Fruit fly (Drosophila melanogaster): ENCODE results near the gene VhaAC39-1.
A peak's percentile ranks its signal among the peaks of the same experiment; 100 is the strongest.

Gene VhaAC39-1

DNA sequence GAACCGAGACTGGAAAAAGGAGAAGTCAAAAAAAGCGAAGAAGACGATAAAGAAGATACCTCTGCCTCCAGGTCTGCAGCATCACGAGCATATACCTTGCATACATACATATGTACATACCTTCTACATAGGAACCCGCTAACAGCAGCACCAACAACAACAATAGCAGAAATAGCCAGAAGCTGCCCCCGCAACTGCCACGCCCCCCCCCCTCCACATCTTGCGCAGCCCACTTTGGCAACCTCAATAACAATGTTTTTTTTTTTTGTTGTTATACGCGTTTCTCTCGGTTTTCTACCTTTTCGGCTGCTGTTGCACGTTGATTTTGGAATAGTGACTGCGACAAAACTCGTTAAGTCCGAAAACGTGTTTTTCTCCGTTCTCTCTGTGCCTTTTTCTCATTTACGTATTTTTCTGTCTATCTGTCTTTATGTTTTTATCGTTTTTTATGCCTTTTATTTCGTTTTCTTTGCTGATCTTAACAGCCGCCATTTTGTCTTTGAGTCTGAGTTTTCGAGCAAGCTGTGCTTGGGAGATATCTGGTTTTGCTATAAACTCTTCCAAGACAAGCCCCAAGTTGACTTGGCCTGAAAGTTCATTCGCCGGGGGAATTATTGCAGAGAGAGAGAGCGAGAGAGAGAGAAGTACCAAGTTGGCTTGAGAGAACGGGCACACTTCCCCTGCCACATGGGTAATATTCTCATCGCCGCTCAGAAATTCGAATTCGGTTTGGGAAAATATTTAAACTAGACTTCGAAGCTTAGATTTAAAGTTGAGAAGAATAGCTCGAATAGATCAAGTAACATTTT lies 45.4 kb upstream of the VhaAC39-1 start (continued):
- TF ChIP-seq esn (GFP tag; optimal IDR thresholded peaks at IDR 0.05) (no peak), CG6808 (GFP tag; optimal IDR thresholded peaks at IDR 0.05) (peak; percentile 66), CG34406 (GFP tag; optimal IDR thresholded peaks at IDR 0.05) (peak; percentile 6), fkh (GFP tag; optimal IDR thresholded peaks at IDR 0.05) (no peak), CG8632 (GFP tag; optimal IDR thresholded peaks at IDR 0.05) (no peak), topi (GFP tag; optimal IDR thresholded peaks at IDR 0.05) (no peak), achi (GFP tag; optimal IDR thresholded peaks at IDR 0.05) (no peak), CG32006 (GFP tag; optimal IDR thresholded peaks at IDR 0.05) (no peak), Ets21C (GFP tag; optimal IDR thresholded peaks at IDR 0.05) (no peak), Blimp-1 (GFP tag; optimal IDR thresholded peaks at IDR 0.05) (no peak), CG6163 (GFP tag; IDR thresholded peaks at IDR 0.05) (peak; percentile 72), net (GFP tag; optimal IDR thresholded peaks at IDR 0.05) (peak; percentile 16), Hr4 (GFP tag; optimal IDR thresholded peaks at IDR 0.05) (no peak), Hr38 (GFP tag; optimal IDR thresholded peaks at IDR 0.05) (no peak), CG6276 (GFP tag; optimal IDR thresholded peaks at IDR 0.05) (peak; percentile 53), CG1621 (tag; optimal IDR thresholded peaks at IDR 0.05) (peak; percentile 56), eg (GFP tag; IDR thresholded peaks at IDR 0.05) (peak; percentile 68; the same call in 1 of the 3 replicates), CG8319 (GFP tag; optimal IDR thresholded peaks at IDR 0.05) (no peak), cyc (GFP tag; optimal IDR thresholded peaks at IDR 0.05) (no peak), CG9139 (GFP tag; optimal IDR thresholded peaks at IDR 0.05) (peak; percentile 53), dac (GFP tag; optimal IDR thresholded peaks at IDR 0.05) (no peak), OdsH (GFP tag; optimal IDR thresholded peaks at IDR 0.05) (no peak), CG3919 (GFP tag; optimal IDR thresholded peaks at IDR 0.05) (no peak), Ets96B (tag; optimal IDR thresholded peaks at IDR 0.05) (peak; percentile 50), ss (GFP tag; optimal IDR thresholded peaks at IDR 0.05) (peak; percentile 62 to 76), fd85E (GFP tag; optimal IDR thresholded peaks at IDR 0.05) (no peak), Smox (GFP tag; optimal IDR thresholded peaks at IDR 0.05) (no peak), Eip78C (GFP tag) (peak; percentile 70), CG11294 (GFP tag; IDR thresholded peaks at IDR 0.05) (no peak), CG11902 (GFP tag; optimal IDR thresholded peaks at IDR 0.05) (no peak)

DNA sequence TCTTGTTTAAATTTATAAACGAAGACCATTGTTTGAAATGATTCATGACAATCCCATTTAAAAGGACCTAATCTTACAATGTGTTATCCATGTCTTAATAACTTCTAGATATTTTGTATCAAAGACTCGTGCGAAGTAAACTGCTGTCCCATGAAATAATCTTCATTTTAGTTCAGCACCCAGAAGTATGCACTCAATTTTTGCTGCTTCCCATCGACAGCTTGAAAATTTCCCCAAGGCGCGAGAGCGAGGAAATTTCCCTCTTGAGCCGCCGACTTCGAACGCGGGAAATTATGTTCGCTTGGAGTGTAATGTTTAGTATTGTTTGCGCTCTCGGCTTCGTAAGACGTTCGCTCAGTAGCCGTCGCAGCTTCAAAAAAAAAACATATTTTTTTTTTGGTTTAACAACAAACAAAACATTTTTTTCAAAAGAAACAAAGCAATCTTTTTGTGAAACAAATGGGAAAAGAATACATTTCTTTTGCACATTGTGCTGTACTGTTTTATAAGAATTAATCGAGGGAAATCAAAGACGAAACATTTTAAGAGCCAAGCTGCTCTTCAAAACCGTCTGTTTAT lies 44.7 kb upstream of the VhaAC39-1 start:
- TF ChIP-seq Blimp-1 (GFP tag; optimal IDR thresholded peaks at IDR 0.05) (no peak), CG6792 (GFP tag; optimal IDR thresholded peaks at IDR 0.05) (no peak), acj6 (GFP tag; optimal IDR thresholded peaks at IDR 0.05) (no peak), Eip78C (GFP tag) (peak; percentile 38), eg (GFP tag; IDR thresholded peaks at IDR 0.05) (peak; percentile 25; the same call in 1 of the 3 replicates)

DNA sequence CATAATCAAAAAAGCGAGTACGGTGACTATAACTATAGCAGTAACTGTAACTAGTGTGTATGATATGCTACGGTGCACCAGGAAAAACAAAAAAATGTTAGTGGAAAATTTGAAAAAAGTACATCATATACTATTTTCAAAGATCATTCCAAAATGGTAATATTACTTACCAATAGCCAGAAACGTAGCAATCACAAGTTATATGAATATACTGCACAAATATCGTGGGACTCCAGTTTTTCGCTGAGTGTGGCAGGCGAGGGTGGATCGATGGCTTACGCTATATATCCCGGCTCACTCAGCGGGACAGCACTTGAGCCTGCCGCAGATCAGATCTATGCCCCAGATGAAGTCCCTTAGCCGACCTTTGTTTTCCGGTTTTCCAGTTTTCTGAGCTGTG lies 42.9 kb upstream of the VhaAC39-1 start:
- TF ChIP-seq Hr4 (GFP tag; optimal IDR thresholded peaks at IDR 0.05) = peak; percentile 5
- TF ChIP-seq CG15336 (GFP tag; IDR thresholded peaks at IDR 0.05) = 0 out of 2 replicates have a peak, but pooled peaks have one; percentile 38
- TF ChIP-seq cyc (GFP tag; optimal IDR thresholded peaks at IDR 0.05) = no peak
- TF ChIP-seq CG11762 (GFP tag; optimal IDR thresholded peaks at IDR 0.05; ENCODE audit: insufficient read depth) = no peak
- no peak for TF ChIP-seq Hr39 (GFP tag; optimal IDR thresholded peaks at IDR 0.05)
- TF ChIP-seq eg (GFP tag; IDR thresholded peaks at IDR 0.05) = 0 out of 3 replicates have a peak, but pooled peaks have one; percentile 17
- peak; percentile 37 for TF ChIP-seq Eip78C (GFP tag)
- TF ChIP-seq CG11902 (GFP tag; optimal IDR thresholded peaks at IDR 0.05) = no peak
- peak; percentile 17 for TF ChIP-seq CG32006 (GFP tag; optimal IDR thresholded peaks at IDR 0.05)

Data from whole organism, prepupa.